Fruit fly (Drosophila melanogaster): ENCODE measurements around the gene Ror.

Ror gene

dm6 chr2L:10276846-10277245 lies 25.2 kb downstream of the Ror start (continued):
- TF ChIP-seq vri (GFP tag; optimal IDR thresholded peaks at IDR 0.05) (peak; percentile 51), CG10631 (GFP tag; optimal IDR thresholded peaks at IDR 0.05) (no peak), CG9139 (GFP tag; optimal IDR thresholded peaks at IDR 0.05) (no peak), CG6163 (GFP tag; IDR thresholded peaks at IDR 0.05) (no peak; the same call in 1 of the 3 replicates), achi (GFP tag; optimal IDR thresholded peaks at IDR 0.05) (peak; percentile 58), Eip78C (GFP tag) (peak; percentile 84), salr (GFP tag; optimal IDR thresholded peaks at IDR 0.05) (no peak), Lpt (GFP tag; optimal IDR thresholded peaks at IDR 0.05) (no peak), eg (GFP tag; IDR thresholded peaks at IDR 0.05) (no peak; the same call in 2 of the 3 replicates), net (GFP tag; optimal IDR thresholded peaks at IDR 0.05) (no peak), Gug (GFP tag; IDR thresholded peaks at IDR 0.05) (no peak), Eip93F (GFP tag; optimal IDR thresholded peaks at IDR 0.05) (no peak), Sox15 (GFP tag; optimal IDR thresholded peaks at IDR 0.05) (no peak), Smox (GFP tag; optimal IDR thresholded peaks at IDR 0.05) (no peak), OdsH (GFP tag; optimal IDR thresholded peaks at IDR 0.05) (peak; percentile 63), CG31627 (GFP tag; optimal IDR thresholded peaks at IDR 0.05) (peak; percentile 72)

dm6 chr2L:10277362-10277761 lies 25.7 kb downstream of the Ror start:
- TF ChIP-seq CG31627 (GFP tag; optimal IDR thresholded peaks at IDR 0.05) (no peak), fkh (GFP tag; optimal IDR thresholded peaks at IDR 0.05) (peak; percentile 84)

- TF ChIP-seq acj6 (GFP tag; optimal IDR thresholded peaks at IDR 0.05) (no peak), CG9139 (GFP tag; optimal IDR thresholded peaks at IDR 0.05) (no peak), Eip93F (GFP tag; optimal IDR thresholded peaks at IDR 0.05) (peak; percentile 1), CG3032 (tag; optimal IDR thresholded peaks at IDR 0.05) (peak; percentile 19), dsx (GFP tag; optimal IDR thresholded peaks at IDR 0.05; ENCODE audit: poor library complexity, severe bottlenecking) (no peak), fd85E (GFP tag; optimal IDR thresholded peaks at IDR 0.05) (no peak), lz (GFP tag; optimal IDR thresholded peaks at IDR 0.05) (peak; percentile 12), net (GFP tag; optimal IDR thresholded peaks at IDR 0.05) (no peak), CG31627 (GFP tag; optimal IDR thresholded peaks at IDR 0.05) (peak; percentile 0), CG4318 (GFP tag; optimal IDR thresholded peaks at IDR 0.05) (no peak), OdsH (GFP tag; optimal IDR thresholded peaks at IDR 0.05) (no peak), CG6808 (GFP tag; optimal IDR thresholded peaks at IDR 0.05) (no peak), CG11294 (GFP tag; IDR thresholded peaks at IDR 0.05) (no peak), Ets96B (tag; optimal IDR thresholded peaks at IDR 0.05) (no peak), esn (GFP tag; optimal IDR thresholded peaks at IDR 0.05) (peak; percentile 14)
Measured at dm6 chr2L:10278658-10279057, 27.0 kb downstream of the Ror start, which contains the start of gene Utx. Utx (minus strand) TSS chr2L:10278811.

dm6 chr2L:10280772-10281171 lies 29.1 kb downstream of the Ror start, which contains the start of gene CG34043:
CG34043 (minus strand) TSS chr2L:10280872.
- no peak for TF ChIP-seq eg (GFP tag; IDR thresholded peaks at IDR 0.05)
- TF ChIP-seq CG11902 (GFP tag; optimal IDR thresholded peaks at IDR 0.05) = no peak
- TF ChIP-seq CG6276 (GFP tag; optimal IDR thresholded peaks at IDR 0.05) = no peak
- no peak for TF ChIP-seq Hr38 (GFP tag; optimal IDR thresholded peaks at IDR 0.05)
- TF ChIP-seq CG11762 (GFP tag; optimal IDR thresholded peaks at IDR 0.05; ENCODE audit: insufficient read depth) = no peak
- no peak for TF ChIP-seq lz (GFP tag; optimal IDR thresholded peaks at IDR 0.05)
- no peak for TF ChIP-seq fkh (GFP tag; optimal IDR thresholded peaks at IDR 0.05)
- no peak for TF ChIP-seq topi (GFP tag; optimal IDR thresholded peaks at IDR 0.05)
- no peak for TF ChIP-seq spab (GFP tag; optimal IDR thresholded peaks at IDR 0.05)
- TF ChIP-seq fd85E (GFP tag; optimal IDR thresholded peaks at IDR 0.05) = no peak
- TF ChIP-seq CG11294 (GFP tag; IDR thresholded peaks at IDR 0.05) = no peak
- TF ChIP-seq OdsH (GFP tag; optimal IDR thresholded peaks at IDR 0.05) = no peak
- TF ChIP-seq CG6163 (GFP tag; IDR thresholded peaks at IDR 0.05) = no peak
- no peak for TF ChIP-seq vri (GFP tag; optimal IDR thresholded peaks at IDR 0.05)

dm6 chr2L:10291276-10291675 lies 39.6 kb downstream of the Ror start:
- TF ChIP-seq Hr38 (GFP tag; optimal IDR thresholded peaks at IDR 0.05) (no peak), CG8119 (GFP tag; IDR thresholded peaks at IDR 0.05) (no peak), salr (GFP tag; optimal IDR thresholded peaks at IDR 0.05) (no peak), CG6163 (GFP tag; IDR thresholded peaks at IDR 0.05) (no peak), CG31627 (GFP tag; optimal IDR thresholded peaks at IDR 0.05) (no peak), OdsH (GFP tag; optimal IDR thresholded peaks at IDR 0.05) (no peak), Hr4 (GFP tag; optimal IDR thresholded peaks at IDR 0.05) (no peak), CG6854 (GFP tag; optimal IDR thresholded peaks at IDR 0.05) (no peak), Eip93F (GFP tag; optimal IDR thresholded peaks at IDR 0.05) (no peak), CG6808 (GFP tag; optimal IDR thresholded peaks at IDR 0.05) (no peak), CG8319 (GFP tag; optimal IDR thresholded peaks at IDR 0.05) (no peak), Smox (GFP tag; optimal IDR thresholded peaks at IDR 0.05) (no peak), Hr39 (GFP tag; optimal IDR thresholded peaks at IDR 0.05) (no peak), spab (GFP tag; optimal IDR thresholded peaks at IDR 0.05) (no peak), Sox15 (GFP tag; optimal IDR thresholded peaks at IDR 0.05) (no peak), CG11762 (GFP tag; optimal IDR thresholded peaks at IDR 0.05; ENCODE audit: insufficient read depth) (no peak), CG7368 (GFP tag; optimal IDR thresholded peaks at IDR 0.05) (no peak)

Data from whole organism, prepupa.